Worm (Caenorhabditis elegans): ENCODE measurements around the gene ubh-2.

ce11 chrV:6518225-6518396, 8.5 kb upstream of the ubh-2 start, which contains the start of gene F46E10.3:
- TF ChIP-seq cog-1 (tag; optimal IDR thresholded peaks at IDR 0.05) (no peak), ztf-23 (GFP tag; IDR thresholded peaks at IDR 0.05) (no peak), flt-1 (GFP tag; IDR thresholded peaks at IDR 0.05) (no peak), klf-2 (GFP tag; conservative IDR thresholded peaks at IDR 0.05) (no peak), ztf-29 (GFP tag; IDR thresholded peaks at IDR 0.05) (no peak)
